Worm (Caenorhabditis elegans) whole organism, L2 larva: ENCODE measurements around the gene lsy-12.

ENCODE experiments used
- F13H6.1 ChIP-seq: sonication (generic microtip); optimal IDR thresholded peaks from 2 replicates; lab custom pipeline; 2016; ENCODE audit warnings: missing genetic modification characterization, missing compliant biosample characterization
- R02D3.7 ChIP-seq: fragments of 150-350 bp; optimal IDR thresholded peaks from 2 replicates; lab custom pipeline; 2014; ENCODE audit warnings: missing biosample characterization, missing genetic modification characterization
- Y55F3AM.14 ChIP-seq: fragments of 200-800 bp; sonication (Bioruptor generic); optimal IDR thresholded peaks from 2 replicates; lab custom pipeline; 2018; ENCODE audit warnings: mild to moderate bottlenecking, missing genetic modification characterization, missing compliant biosample characterization
- ZK546.5 ChIP-seq: sonication (generic microtip); optimal IDR thresholded peaks from 2 replicates; lab custom pipeline; 2017; ENCODE audit warnings: missing biosample characterization, missing genetic modification characterization
- aly-2 ChIP-seq: fragments of 150-350 bp; optimal IDR thresholded peaks from 2 replicates; lab custom pipeline; 2014; ENCODE audit warnings: missing biosample characterization, missing genetic modification characterization
- ama-1 ChIP-seq: fragments of 150-350 bp; optimal IDR thresholded peaks from 2 replicates; lab custom pipeline; 2018; ENCODE audit warnings: inconsistent platforms
- ceh-16 ChIP-seq: fragments of 150-350 bp; optimal IDR thresholded peaks from 2 replicates; lab custom pipeline; 2014; ENCODE audit warnings: missing biosample characterization, missing genetic modification characterization
- crh-2 ChIP-seq: sonication (generic microtip); optimal IDR thresholded peaks from 2 replicates; lab custom pipeline; 2017; ENCODE audit warnings: missing biosample characterization, missing genetic modification characterization
- dmd-4 ChIP-seq: sonication (generic microtip); optimal IDR thresholded peaks from 2 replicates; lab custom pipeline; 2017; ENCODE audit warnings: missing biosample characterization, missing genetic modification characterization
- egl-27 ChIP-seq: sonication (generic microtip); optimal IDR thresholded peaks from 3 replicates; lab custom pipeline; 2017; ENCODE audit warnings: missing biosample characterization, missing genetic modification reagents, missing genetic modification characterization
- elt-3 ChIP-seq: sonication (generic microtip); optimal IDR thresholded peaks from 2 replicates; lab custom pipeline; 2017; ENCODE audit warnings: missing biosample characterization, missing genetic modification characterization
- fos-1 ChIP-seq: fragments of 150-350 bp; optimal IDR thresholded peaks from 2 replicates; lab custom pipeline; 2014; ENCODE audit warnings: missing biosample characterization, missing genetic modification characterization
- gmeb-1 ChIP-seq: fragments of 150-350 bp; optimal IDR thresholded peaks from 2 replicates; lab custom pipeline; 2014; ENCODE audit warnings: missing biosample characterization, missing genetic modification characterization
- lin-39 ChIP-seq: fragments of 150-350 bp; optimal IDR thresholded peaks from 2 replicates; lab custom pipeline; 2014; ENCODE audit warnings: missing biosample characterization, missing genetic modification reagents, missing genetic modification characterization
- lsy-2 ChIP-seq, 2 experiments: fragments of 150-350 bp in 1 of 2; sonication (generic microtip) in 1 of 2; optimal IDR thresholded peaks; 2 replicates each; lab custom pipeline; 2014 to 2017; ENCODE audit warnings: missing biosample characterization in 2 of 2, missing genetic modification characterization in 2 of 2
- mab-5 ChIP-seq: fragments of 150-350 bp; optimal IDR thresholded peaks from 2 replicates; lab custom pipeline; 2014; ENCODE audit warnings: missing biosample characterization, missing genetic modification characterization
- mdl-1 ChIP-seq, 2 experiments: fragments of 150-350 bp in 1 of 2; sonication (generic microtip) in 1 of 2; optimal IDR thresholded peaks; 2 replicates each; lab custom pipeline; 2017; ENCODE audit warnings: missing biosample characterization in 2 of 2, missing genetic modification characterization in 2 of 2
- nhr-12 ChIP-seq: fragments of 150-350 bp; optimal IDR thresholded peaks from 2 replicates; lab custom pipeline; 2014; ENCODE audit warnings: missing biosample characterization, missing genetic modification characterization
- nhr-21 ChIP-seq: fragments of 150-350 bp; optimal IDR thresholded peaks from 2 replicates; lab custom pipeline; 2014; ENCODE audit warnings: missing biosample characterization, missing genetic modification characterization
- nhr-23 ChIP-seq: fragments of 150-350 bp; optimal IDR thresholded peaks from 2 replicates; lab custom pipeline; 2014; ENCODE audit warnings: missing biosample characterization, missing genetic modification reagents, missing genetic modification characterization
- nhr-237 ChIP-seq: fragments of 150-350 bp; optimal IDR thresholded peaks from 2 replicates; lab custom pipeline; 2014; ENCODE audit warnings: missing biosample characterization, missing genetic modification characterization
- nhr-25 ChIP-seq: fragments of 150-350 bp; sonication (generic microtip); optimal IDR thresholded peaks from 3 replicates; lab custom pipeline; 2014; ENCODE audit warnings: missing biosample characterization, missing genetic modification characterization
- nhr-6 ChIP-seq: fragments of 150-350 bp; optimal IDR thresholded peaks from 2 replicates; lab custom pipeline; 2014; ENCODE audit warnings: missing biosample characterization, missing genetic modification characterization
- nhr-77 ChIP-seq: fragments of 150-350 bp; optimal IDR thresholded peaks from 2 replicates; lab custom pipeline; 2014; ENCODE audit warnings: missing biosample characterization, missing genetic modification characterization
- peb-1 ChIP-seq: fragments of 150-350 bp; optimal IDR thresholded peaks from 2 replicates; lab custom pipeline; 2014; ENCODE audit warnings: missing biosample characterization, missing genetic modification characterization
- sem-4 ChIP-seq: fragments of 150-350 bp; optimal IDR thresholded peaks from 2 replicates; lab custom pipeline; 2014; ENCODE audit warnings: missing biosample characterization, missing genetic modification reagents, missing genetic modification characterization
- sma-9 ChIP-seq, 2 experiments: fragments of 150-350 bp in 1 of 2; sonication (generic microtip) in 1 of 2; optimal IDR thresholded peaks; 2 replicates each; lab custom pipeline; 2014 to 2016; ENCODE audit warnings: missing genetic modification characterization in 2 of 2, mild to moderate bottlenecking in 1 of 2, missing biosample characterization in 1 of 2, missing compliant biosample characterization in 1 of 2, missing genetic modification reagents in 1 of 2, moderate library complexity in 1 of 2
- snpc-4 ChIP-seq: fragments of 150-350 bp; optimal IDR thresholded peaks from 2 replicates; lab custom pipeline; 2014; ENCODE audit warnings: missing biosample characterization, missing genetic modification characterization
- unc-39 ChIP-seq: fragments of 150-350 bp; optimal IDR thresholded peaks from 2 replicates; lab custom pipeline; 2014; ENCODE audit warnings: missing biosample characterization, missing genetic modification characterization
- unc-55 ChIP-seq: fragments of 150-350 bp; sonication (generic microtip); optimal IDR thresholded peaks from 3 replicates; lab custom pipeline; 2014; ENCODE audit warnings: missing biosample characterization, missing genetic modification reagents, missing genetic modification characterization
- unc-62 ChIP-seq: fragments of 150-350 bp; optimal IDR thresholded peaks from 2 replicates; lab custom pipeline; 2014; ENCODE audit warnings: missing biosample characterization, missing genetic modification reagents, missing genetic modification characterization
- zag-1 ChIP-seq: fragments of 150-350 bp; optimal IDR thresholded peaks from 2 replicates; lab custom pipeline; 2014; ENCODE audit warnings: missing biosample characterization, missing genetic modification characterization
- ztf-1 ChIP-seq: fragments of 200-800 bp; sonication (Bioruptor generic); conservative IDR thresholded peaks from 2 replicates; pipeline ENCODE4 v1.3.6; 2022; ENCODE audit warnings: missing genetic modification characterization, missing compliant biosample characterization
- ztf-11 ChIP-seq: sonication (generic microtip); optimal IDR thresholded peaks from 2 replicates; lab custom pipeline; 2017; ENCODE audit warnings: missing biosample characterization, missing genetic modification characterization
- ztf-4 ChIP-seq: fragments of 150-350 bp; optimal IDR thresholded peaks from 2 replicates; lab custom pipeline; 2014; ENCODE audit warnings: missing biosample characterization, missing genetic modification characterization

lsy-12 gene

DNA sequence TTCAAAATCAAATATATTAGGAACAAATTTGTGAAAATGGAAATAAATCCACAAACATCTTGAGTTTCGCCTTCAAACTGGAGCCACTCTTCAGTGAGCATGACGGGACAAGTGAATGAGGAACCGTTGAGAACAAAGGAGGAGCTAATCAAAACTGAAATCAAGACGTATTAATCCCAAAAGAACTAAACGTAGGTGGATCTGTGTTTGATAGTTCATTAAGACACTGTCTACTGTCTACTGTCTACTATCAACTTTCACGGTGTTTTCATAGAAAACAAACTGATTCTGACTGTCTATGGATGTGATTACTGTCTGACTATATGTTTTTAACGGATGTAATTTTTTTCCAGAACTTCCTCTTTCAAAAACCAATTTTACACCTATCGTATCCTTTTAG is 38.0 kb downstream of the lsy-12 start, which contains the start of gene str-193:
Gene str-193, minus strand, starts transcription at position 101 of the 400 bp plus-strand sequence.
- TF ChIP-seq elt-3 (tag; lab: Kevin White, UChicago) (no peak), mdl-1 (tag; optimal IDR thresholded peaks at IDR 0.05; lab: Kevin White, UChicago) (no peak), nhr-12 (tag; lab: Kevin White, UChicago) (no peak), ceh-16 (no peak), nhr-23 (tag; lab: Kevin White, UChicago) (no peak), aly-2 (tag; lab: Kevin White, UChicago) (no peak), F13H6.1 (tag; lab: Kevin White, UChicago) (no peak), nhr-6 (no peak), unc-62 (GFP tag; lab: Kevin White, UChicago) (no peak), snpc-4 (tag; lab: Kevin White, UChicago) (no peak), ztf-1 (no peak), crh-2 (tag; lab: Kevin White, UChicago) (no peak)
- TF ChIP-seq, all 48 proteins: peak for 0

- TF ChIP-seq dmd-4 (no peak), sem-4 (no peak), nhr-77 (tag; lab: Kevin White, UChicago) (no peak), nhr-21 (tag; lab: Kevin White, UChicago) (no peak), fos-1 (tag; lab: Kevin White, UChicago) (no peak), lsy-2 (tag; optimal IDR thresholded peaks at IDR 0.05; lab: Kevin White, UChicago) (no peak), peb-1 (tag; lab: Kevin White, UChicago) (no peak), unc-39 (tag; lab: Kevin White, UChicago) (no peak), unc-62 (GFP tag; lab: Kevin White, UChicago) (no peak)
These were observed 43.4 kb downstream of the lsy-12 start, which contains the start of gene sru-31 for ce11 chrV:9816390-9816789. Gene sru-31 (plus strand): TSS chrV:9816690.

DNA sequence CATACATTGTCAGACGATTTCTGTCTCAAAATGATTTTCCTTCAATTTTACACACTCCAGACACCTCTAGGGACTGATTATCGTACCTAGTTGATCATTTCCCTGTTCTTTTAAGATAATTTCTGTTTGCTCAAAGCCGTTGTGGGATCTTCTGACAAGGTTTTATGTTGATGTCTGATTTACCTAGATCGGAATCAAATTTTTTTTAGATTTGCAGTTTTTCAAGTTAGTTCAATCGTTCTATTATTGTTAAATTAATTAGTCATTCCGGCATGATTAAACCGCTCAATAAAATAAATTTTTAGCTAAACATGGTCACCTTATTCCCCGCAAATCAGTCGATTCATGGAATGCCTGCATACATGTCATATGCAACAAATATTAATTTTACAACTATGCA is 46.2 kb downstream of the lsy-12 start, which contains the start of gene sru-30:
Gene sru-30, plus strand, starts transcription at position 301 of the 400 bp plus-strand sequence.
- no peak for TF ChIP-seq Y55F3AM.14
- no peak for TF ChIP-seq mab-5 (tag; lab: Kevin White, UChicago)
- no peak for TF ChIP-seq sma-9 (GFP tag; optimal IDR thresholded peaks at IDR 0.05; lab: Kevin White, UChicago)
- no peak for TF ChIP-seq sma-9 (tag; optimal IDR thresholded peaks at IDR 0.05; lab: Kevin White, UChicago)
- no peak for TF ChIP-seq R02D3.7
- no peak for TF ChIP-seq egl-27 (tag; lab: Kevin White, UChicago)
- no peak for TF ChIP-seq lin-39 (tag; lab: Kevin White, UChicago)

ce11 chrV:9812216-9812615 is 47.5 kb downstream of the lsy-12 start:
- TF ChIP-seq unc-39 (tag; lab: Kevin White, UChicago) (no peak), ama-1 (no peak), sem-4 (no peak), mab-5 (tag; lab: Kevin White, UChicago) (no peak)

DNA sequence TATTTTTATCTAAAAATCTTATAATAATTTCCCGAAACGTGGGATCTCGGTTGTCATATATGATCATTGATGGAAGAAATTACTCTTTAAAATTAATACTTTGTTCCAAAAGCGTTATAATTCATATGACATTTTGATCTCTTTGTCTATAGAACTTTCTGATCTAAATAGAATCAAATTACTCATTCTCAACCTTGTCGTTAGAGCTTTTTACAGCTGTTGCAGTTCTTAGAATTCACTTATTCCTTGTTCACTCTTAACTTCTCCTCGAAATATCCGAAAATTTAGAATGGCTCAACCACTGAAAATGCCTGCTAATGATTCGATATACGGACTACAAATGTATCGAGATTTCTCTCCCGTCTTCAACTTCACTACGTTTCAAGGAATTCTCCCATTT is 48.6 kb downstream of the lsy-12 start, which contains the start of gene sru-29:
Gene sru-29, plus strand, starts transcription at position 301 of the 400 bp plus-strand sequence.
- TF ChIP-seq aly-2 (tag; lab: Kevin White, UChicago) (no peak), nhr-21 (tag; lab: Kevin White, UChicago) (no peak), nhr-23 (tag; lab: Kevin White, UChicago) (no peak), ztf-1 (no peak), nhr-12 (tag; lab: Kevin White, UChicago) (no peak), unc-55 (GFP tag; lab: Kevin White, UChicago) (no peak), ztf-11 (tag; lab: Kevin White, UChicago) (no peak), lsy-2 (tag; optimal IDR thresholded peaks at IDR 0.05; lab: Kevin White, UChicago) (no peak), zag-1 (tag; lab: Kevin White, UChicago) (no peak)

ce11 chrV:9805161-9805560 is 54.6 kb downstream of the lsy-12 start, which contains the start of gene sru-37:
Gene sru-37 (plus strand): TSS chrV:9805461.
- TF ChIP-seq elt-3 (tag; lab: Kevin White, UChicago) (no peak), unc-39 (tag; lab: Kevin White, UChicago) (no peak), ama-1 (no peak), dmd-4 (no peak), nhr-237 (no peak), R02D3.7 (no peak), nhr-6 (no peak), mab-5 (tag; lab: Kevin White, UChicago) (no peak), unc-55 (GFP tag; lab: Kevin White, UChicago) (no peak), nhr-25 (tag; lab: Kevin White, UChicago) (no peak), lsy-2 (tag; optimal IDR thresholded peaks at IDR 0.05; lab: Kevin White, UChicago) (no peak), nhr-77 (tag; lab: Kevin White, UChicago) (no peak), gmeb-1 (tag; lab: Kevin White, UChicago) (no peak), ZK546.5 (tag; lab: Kevin White, UChicago) (no peak), ztf-4 (tag; lab: Kevin White, UChicago) (no peak), zag-1 (tag; lab: Kevin White, UChicago) (no peak), nhr-12 (tag; lab: Kevin White, UChicago) (no peak), peb-1 (tag; lab: Kevin White, UChicago) (no peak), sem-4 (no peak)
